Worm (Caenorhabditis elegans) whole organism, L4 larva: Measurements from ENCODE around the gene nspe-5.
A peak's percentile ranks its signal among the peaks of the same experiment; 100 is the strongest.

Source experiments
- F10B5.3 ChIP-seq: sonication (generic microtip); optimal IDR thresholded peaks from 2 replicates; lab custom pipeline; 2016; ENCODE audit warnings: mild to moderate bottlenecking, missing genetic modification characterization, missing compliant biosample characterization
- F44E2.7 ChIP-seq: fragments of 200-800 bp; sonication (Bioruptor generic); IDR thresholded peaks from 2 replicates; pipeline ENCODE4 v2.1.2; 2022; ENCODE audit warnings: missing genetic modification characterization, missing compliant biosample characterization
- T20F7.1 ChIP-seq: fragments of 200-800 bp; sonication (Bioruptor generic); optimal IDR thresholded peaks from 2 replicates; lab custom pipeline; 2018; ENCODE audit warnings: mild to moderate bottlenecking, missing genetic modification characterization, missing compliant biosample characterization
- Y105C5A.15 ChIP-seq: fragments of 200-800 bp; sonication (Bioruptor generic); IDR thresholded peaks from 2 replicates; pipeline ENCODE4 v1.3.6; 2022; ENCODE audit warnings: missing genetic modification characterization, missing compliant biosample characterization
- Y48G9A.11 ChIP-seq: fragments of 200-800 bp; sonication (Bioruptor generic); IDR thresholded peaks from 2 replicates; pipeline ENCODE4 v1.3.6; 2022; ENCODE audit warnings: missing genetic modification reagents, missing genetic modification characterization, missing compliant biosample characterization
- Y5F2A.4 ChIP-seq: fragments of 200-800 bp; sonication (Bioruptor generic); optimal IDR thresholded peaks from 2 replicates; lab custom pipeline; 2018; ENCODE audit warnings: mild to moderate bottlenecking, missing genetic modification characterization, missing compliant biosample characterization
- ZK337.2 ChIP-seq: fragments of 200-800 bp; sonication (Bioruptor generic); IDR thresholded peaks from 2 replicates; pipeline ENCODE4 v1.3.6; 2022; ENCODE audit warnings: missing genetic modification reagents, missing genetic modification characterization, missing compliant biosample characterization
- ZK546.5 ChIP-seq, 2 experiments: sonication (generic microtip); optimal IDR thresholded peaks; 2 replicates each; lab custom pipeline; 2017; ENCODE audit warnings: missing biosample characterization in 2 of 2, missing genetic modification characterization in 2 of 2
- ceh-20 ChIP-seq: fragments of 200-800 bp; sonication (Bioruptor generic); IDR thresholded peaks from 2 replicates; pipeline ENCODE4 v1.3.6; 2022; ENCODE audit warnings: missing genetic modification reagents, missing genetic modification characterization, missing compliant biosample characterization
- ceh-62 ChIP-seq: sonication (generic microtip); optimal IDR thresholded peaks from 2 replicates; lab custom pipeline; 2017; ENCODE audit warnings: missing biosample characterization, missing genetic modification characterization
- cey-2 ChIP-seq: sonication (generic microtip); optimal IDR thresholded peaks from 3 replicates; lab custom pipeline; 2017; ENCODE audit warnings: missing genetic modification characterization, mild to moderate bottlenecking, missing compliant biosample characterization, antibody characterized with exemption, borderline replicate concordance; ENCODE audit not compliant: insufficient read depth
- daf-8 ChIP-seq: fragments of 200-800 bp; sonication (Bioruptor generic); IDR thresholded peaks from 2 replicates; pipeline ENCODE4 v1.3.6; 2022; ENCODE audit warnings: missing genetic modification characterization, missing compliant biosample characterization
- dmd-6 ChIP-seq: fragments of 200-800 bp; sonication (Bioruptor generic); IDR thresholded peaks from 2 replicates; pipeline ENCODE4 v1.3.6; 2022; ENCODE audit warnings: missing genetic modification reagents, missing genetic modification characterization, missing compliant biosample characterization
- duxl-1 ChIP-seq: sonication (generic microtip); optimal IDR thresholded peaks from 2 replicates; lab custom pipeline; 2016; ENCODE audit warnings: mild to moderate bottlenecking, missing genetic modification characterization, moderate library complexity, missing compliant biosample characterization; ENCODE audit not compliant: poor library complexity
- egl-27 ChIP-seq: sonication (generic microtip); optimal IDR thresholded peaks from 3 replicates; lab custom pipeline; 2017; ENCODE audit warnings: missing biosample characterization, missing genetic modification reagents, missing genetic modification characterization
- hif-1 ChIP-seq, 2 experiments: sonication (generic microtip); optimal IDR thresholded peaks; 2 replicates each; lab custom pipeline; 2016 to 2017; ENCODE audit warnings: missing compliant biosample characterization in 2 of 2, missing genetic modification characterization in 2 of 2, missing genetic modification reagents in 2 of 2, missing genotype in 2 of 2, mild to moderate bottlenecking in 1 of 2
- hlh-11 ChIP-seq: fragments of 200-800 bp; sonication (Bioruptor generic); optimal IDR thresholded peaks from 2 replicates; lab custom pipeline; 2018; ENCODE audit warnings: mild to moderate bottlenecking, missing genetic modification characterization, missing compliant biosample characterization
- hlh-30 ChIP-seq: sonication (generic microtip); optimal IDR thresholded peaks from 2 replicates; lab custom pipeline; 2017; ENCODE audit warnings: antibody characterized with exemption, mild to moderate bottlenecking, missing genetic modification characterization, missing compliant biosample characterization; ENCODE audit not compliant: insufficient read depth
- jun-1 ChIP-seq: fragments of 150-350 bp; optimal IDR thresholded peaks from 2 replicates; lab custom pipeline; 2014; ENCODE audit warnings: missing biosample characterization, missing genetic modification reagents, missing genetic modification characterization
- lin-1 ChIP-seq: fragments of 200-800 bp; sonication (Bioruptor generic); IDR thresholded peaks from 2 replicates; pipeline ENCODE4 v1.3.6; 2022; ENCODE audit warnings: missing genetic modification reagents, missing genetic modification characterization, missing compliant biosample characterization
- lin-13 ChIP-seq: fragments of 150-350 bp; optimal IDR thresholded peaks from 2 replicates; lab custom pipeline; 2014; ENCODE audit warnings: missing biosample characterization, missing genetic modification reagents, missing genetic modification characterization
- lin-39 ChIP-seq: fragments of 150-350 bp; optimal IDR thresholded peaks from 2 replicates; lab custom pipeline; 2014; ENCODE audit warnings: missing biosample characterization, missing genetic modification reagents, missing genetic modification characterization
- lir-3 ChIP-seq: sonication (generic microtip); optimal IDR thresholded peaks from 2 replicates; lab custom pipeline; 2016; ENCODE audit warnings: mild to moderate bottlenecking, missing genetic modification characterization, missing compliant biosample characterization
- madf-9 ChIP-seq: fragments of 200-800 bp; sonication (Bioruptor generic); conservative IDR thresholded peaks from 2 replicates; pipeline ENCODE4 v1.3.6; 2022; ENCODE audit warnings: missing genetic modification reagents, missing genetic modification characterization, missing compliant biosample characterization
- mdl-1 ChIP-seq, 2 experiments: fragments of 150-350 bp in 1 of 2; sonication (generic microtip) in 1 of 2; optimal IDR thresholded peaks; 2 replicates each; lab custom pipeline; 2014 to 2017; ENCODE audit warnings: missing biosample characterization in 2 of 2, missing genetic modification characterization in 2 of 2
- nhr-102 ChIP-seq: sonication (generic microtip); optimal IDR thresholded peaks from 2 replicates; lab custom pipeline; 2016; ENCODE audit warnings: mild to moderate bottlenecking, missing genetic modification characterization, moderate library complexity, missing compliant biosample characterization
- nhr-25 ChIP-seq: sonication (generic microtip); optimal IDR thresholded peaks from 2 replicates; lab custom pipeline; 2017; ENCODE audit warnings: missing genetic modification characterization, mild to moderate bottlenecking, missing compliant biosample characterization, antibody characterized with exemption, moderate library complexity, borderline replicate concordance; ENCODE audit not compliant: insufficient read depth
- nhr-28 ChIP-seq: fragments of 150-350 bp; optimal IDR thresholded peaks from 2 replicates; lab custom pipeline; 2014; ENCODE audit warnings: missing biosample characterization, missing genetic modification characterization
- nhr-42 ChIP-seq: fragments of 200-800 bp; sonication (Bioruptor generic); IDR thresholded peaks from 2 replicates; pipeline ENCODE4 v1.3.6; 2022; ENCODE audit warnings: missing genetic modification characterization, missing compliant biosample characterization
- nhr-6 ChIP-seq: fragments of 150-350 bp; optimal IDR thresholded peaks from 2 replicates; lab custom pipeline; 2014; ENCODE audit warnings: missing biosample characterization, missing genetic modification characterization
- nhr-77 ChIP-seq: fragments of 150-350 bp; optimal IDR thresholded peaks from 2 replicates; lab custom pipeline; 2014; ENCODE audit warnings: missing biosample characterization, missing genetic modification characterization
- php-3 ChIP-seq: fragments of 200-800 bp; sonication (Bioruptor generic); IDR thresholded peaks from 2 replicates; pipeline ENCODE4 v1.3.6; 2022; ENCODE audit warnings: missing genetic modification reagents, missing genetic modification characterization, missing compliant biosample characterization
- sdz-12 ChIP-seq: fragments of 200-800 bp; sonication (Bioruptor generic); optimal IDR thresholded peaks from 2 replicates; lab custom pipeline; 2018; ENCODE audit warnings: mild to moderate bottlenecking, missing genetic modification characterization, missing compliant biosample characterization
- snpc-1.2 ChIP-seq: fragments of 200-800 bp; sonication (Bioruptor generic); IDR thresholded peaks from 2 replicates; pipeline ENCODE4 v1.3.6; 2022; ENCODE audit warnings: missing genetic modification reagents, missing genetic modification characterization, missing compliant biosample characterization
- spr-3 ChIP-seq: fragments of 200-800 bp; sonication (Bioruptor generic); optimal IDR thresholded peaks from 2 replicates; lab custom pipeline; 2018; ENCODE audit warnings: mild to moderate bottlenecking, missing genetic modification characterization, missing compliant biosample characterization
- unc-39 ChIP-seq: sonication (generic microtip); optimal IDR thresholded peaks from 2 replicates; lab custom pipeline; 2017; ENCODE audit warnings: missing biosample characterization, missing genetic modification characterization
- unc-62 ChIP-seq, 3 experiments: fragments of 150-350 bp in 1 of 3; sonication (generic microtip); optimal IDR thresholded peaks in 2 of 3; peaks in 1 of 3; 1 replicate in 1 of 3; 2 replicates in 2 of 3; lab custom pipeline; 2014 to 2017; ENCODE audit warnings: missing biosample characterization in 3 of 3, missing genetic modification characterization in 3 of 3, missing genetic modification reagents in 3 of 3, missing genotype in 1 of 3
- zfp-2 ChIP-seq: sonication (generic microtip); optimal IDR thresholded peaks from 2 replicates; lab custom pipeline; 2016; ENCODE audit warnings: mild to moderate bottlenecking, missing genetic modification characterization, missing compliant biosample characterization
- zip-11 ChIP-seq: fragments of 200-800 bp; sonication (Bioruptor generic); IDR thresholded peaks from 2 replicates; pipeline ENCODE4 v1.3.6; 2022; ENCODE audit warnings: missing genetic modification characterization, missing compliant biosample characterization
- zip-2 ChIP-seq: fragments of 150-350 bp; optimal IDR thresholded peaks from 2 replicates; lab custom pipeline; 2014; ENCODE audit warnings: missing biosample characterization, missing genetic modification characterization

nspe-5 gene

DNA sequence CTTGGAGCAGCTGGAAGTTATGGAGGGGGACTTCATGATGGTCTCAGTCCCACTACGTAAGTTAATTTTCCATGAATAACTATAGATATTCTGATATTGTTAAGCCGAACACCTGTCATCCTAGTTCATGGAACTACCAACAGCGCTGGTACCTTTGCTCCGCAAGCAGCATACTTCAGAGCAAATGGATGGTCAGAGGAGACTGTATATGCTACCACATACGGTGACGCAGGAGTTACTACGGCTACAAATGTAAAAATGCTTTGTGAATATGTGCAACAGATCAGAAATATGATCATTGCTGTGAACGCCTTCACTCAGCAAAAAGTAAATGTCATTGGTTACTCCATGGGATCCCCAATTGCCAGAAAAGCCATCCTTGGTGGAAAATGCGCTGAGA, 22.6 kb upstream of the nspe-5 start:
- TF ChIP-seq duxl-1 (no peak), unc-62 (GFP tag; optimal IDR thresholded peaks at IDR 0.05 in 1 of 2; lab: Kevin White, UChicago) (peak in 1 of 2 experiments; percentile 96), unc-62 (tag; optimal IDR thresholded peaks at IDR 0.05; lab: Kevin White, UChicago) (no peak), Y105C5A.15 (GFP tag; lab: Robert Waterston, UW) (0 out of 2 replicates have a peak, but pooled peaks have one; percentile 19)

DNA sequence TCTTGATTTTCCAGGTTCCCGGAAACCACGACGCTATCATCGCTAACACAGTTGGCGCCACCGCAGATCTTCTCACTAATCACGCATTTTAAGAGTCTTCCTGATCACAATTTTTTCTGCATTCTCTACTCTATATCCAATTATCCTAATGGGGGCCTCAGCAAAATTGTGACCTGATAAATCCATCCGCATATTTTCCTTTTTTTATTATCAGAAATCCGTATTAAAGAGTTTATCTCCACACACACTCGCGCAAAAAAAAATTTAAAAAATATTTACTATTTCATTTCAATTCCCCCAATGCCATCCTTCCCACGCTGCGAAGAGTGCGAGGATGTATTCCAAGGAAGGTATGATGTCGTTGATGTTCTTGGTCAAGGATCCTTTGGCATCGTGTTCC, 21.8 kb upstream of the nspe-5 start, which contains the start of gene Y38E10A.8:
Gene Y38E10A.8, plus strand, starts transcription at position 301 of the 400 bp plus-strand sequence.
- TF ChIP-seq cey-2 (tag; lab: Kevin White, UChicago): no peak
- TF ChIP-seq unc-62 (GFP tag; optimal IDR thresholded peaks at IDR 0.05 in 1 of 2; lab: Kevin White, UChicago): peak in 1 of 2 experiments; percentile 27
- TF ChIP-seq unc-62 (tag; optimal IDR thresholded peaks at IDR 0.05; lab: Kevin White, UChicago): no peak

DNA sequence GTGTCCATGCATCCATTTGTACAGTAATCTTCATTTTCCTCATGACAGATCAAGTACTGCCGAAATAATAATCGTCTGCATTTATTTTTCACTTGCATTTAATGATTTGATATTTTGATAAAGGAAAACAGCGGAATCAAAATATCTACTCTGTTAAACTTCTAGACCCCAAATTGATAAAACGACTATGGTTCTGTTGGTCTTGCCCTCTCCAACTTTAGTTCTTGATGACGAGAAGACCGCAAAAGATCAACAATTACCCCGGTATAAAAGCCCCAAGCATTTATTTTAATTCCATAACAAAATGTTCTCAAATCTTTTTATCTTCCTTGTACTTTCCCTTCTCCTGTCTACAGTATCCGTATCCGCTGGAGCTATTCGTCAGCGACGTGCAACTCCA, 20.0 kb upstream of the nspe-5 start, which contains the start of gene Y38E10A.9:
Gene Y38E10A.9, plus strand, starts transcription at position 301 of the 400 bp plus-strand sequence.
- TF ChIP-seq lin-1 (GFP tag; lab: Robert Waterston, UW): no peak
- no peak for TF ChIP-seq Y5F2A.4 (GFP tag; lab: Kevin White, UChicago)
- no peak for TF ChIP-seq ceh-62 (tag; lab: Kevin White, UChicago)

DNA sequence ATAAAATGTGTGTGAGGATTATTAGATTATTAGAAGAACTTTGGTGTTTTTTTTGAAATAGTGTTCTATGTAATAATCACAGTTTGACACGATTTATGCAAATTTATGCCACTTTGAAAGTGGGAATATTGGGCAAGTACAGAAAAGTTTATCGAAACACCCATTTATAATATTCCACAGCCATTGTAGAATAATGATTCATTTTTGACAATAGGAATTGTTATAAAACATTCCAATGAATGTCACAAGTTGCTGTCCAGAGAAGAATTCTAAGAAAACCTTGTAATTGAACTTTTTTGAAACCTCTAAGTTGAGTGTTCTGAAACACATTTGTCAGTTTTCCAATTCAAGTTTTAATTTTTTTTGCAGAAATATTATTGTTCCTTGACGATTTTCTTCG, 16.4 kb upstream of the nspe-5 start, which contains the start of gene nspe-4:
Gene nspe-4, plus strand, starts transcription at position 301 of the 400 bp plus-strand sequence.
- no peak for TF ChIP-seq zip-11 (GFP tag; lab: Robert Waterston, UW)
- TF ChIP-seq unc-39 (tag; lab: Kevin White, UChicago): no peak
- TF ChIP-seq zfp-2 (tag; lab: Kevin White, UChicago): no peak
- TF ChIP-seq nhr-25 (tag; lab: Kevin White, UChicago): no peak
- TF ChIP-seq spr-3 (GFP tag; lab: Kevin White, UChicago): no peak
- no peak for TF ChIP-seq F44E2.7 (GFP tag; lab: Robert Waterston, UW)
- no peak for TF ChIP-seq Y48G9A.11 (GFP tag; lab: Robert Waterston, UW)

DNA sequence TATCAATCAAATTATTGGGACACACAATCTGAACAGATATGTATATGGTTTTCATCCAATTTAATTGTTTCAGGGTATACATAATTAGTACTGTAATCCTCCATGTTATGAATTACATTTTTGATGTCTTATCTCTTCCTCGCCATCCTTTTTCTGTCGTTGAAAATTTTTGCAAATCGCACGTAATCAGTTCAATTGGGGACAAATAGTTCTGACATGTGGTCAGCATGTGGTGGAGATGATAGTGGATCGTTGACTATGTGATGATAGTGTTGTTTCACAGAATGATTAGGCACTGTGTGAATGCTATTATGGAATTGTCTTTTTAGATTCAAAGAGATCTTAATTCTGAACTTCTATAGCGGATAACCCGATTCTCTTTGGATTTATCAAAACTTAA, 13.3 kb upstream of the nspe-5 start:
- no peak for TF ChIP-seq nhr-77 (tag; lab: Kevin White, UChicago)
- TF ChIP-seq egl-27 (tag; lab: Kevin White, UChicago): no peak
- TF ChIP-seq php-3 (GFP tag; lab: Robert Waterston, UW): no peak
- no peak for TF ChIP-seq ZK337.2 (GFP tag; lab: Robert Waterston, UW)
- TF ChIP-seq jun-1 (tag; lab: Kevin White, UChicago): no peak
- peak in 1 of 2 experiments; percentile 5 for TF ChIP-seq mdl-1 (tag; optimal IDR thresholded peaks at IDR 0.05; lab: Kevin White, UChicago)
- TF ChIP-seq madf-9 (GFP tag; lab: Robert Waterston, UW): no peak
- peak in 1 of 2 experiments; percentile 93 for TF ChIP-seq unc-62 (GFP tag; optimal IDR thresholded peaks at IDR 0.05 in 1 of 2; lab: Kevin White, UChicago)
- no peak for TF ChIP-seq unc-62 (tag; optimal IDR thresholded peaks at IDR 0.05; lab: Kevin White, UChicago)
- TF ChIP-seq snpc-1.2 (GFP tag; lab: Robert Waterston, UW): no peak
- no peak for TF ChIP-seq sdz-12 (GFP tag; lab: Kevin White, UChicago)
- no peak for TF ChIP-seq lin-39 (tag; lab: Kevin White, UChicago)
- no peak for TF ChIP-seq zfp-2 (tag; lab: Kevin White, UChicago)
- TF ChIP-seq hlh-11 (tag; lab: Kevin White, UChicago): peak; percentile 16
- TF ChIP-seq F10B5.3 (tag; lab: Kevin White, UChicago): no peak
- no peak for TF ChIP-seq lir-3 (tag; lab: Kevin White, UChicago)
- no peak for TF ChIP-seq nhr-42 (GFP tag; lab: Robert Waterston, UW)
- TF ChIP-seq lin-13: no peak
- peak; percentile 93 for TF ChIP-seq dmd-6
- TF ChIP-seq nhr-28 (tag; lab: Kevin White, UChicago): peak; percentile 60
- TF ChIP-seq ceh-20 (GFP tag; lab: Robert Waterston, UW): no peak
- TF ChIP-seq T20F7.1: no peak
- no peak for TF ChIP-seq F44E2.7 (GFP tag; lab: Robert Waterston, UW)
- peak; percentile 28 for TF ChIP-seq hlh-30 (tag; lab: Kevin White, UChicago)
- no peak for TF ChIP-seq ZK546.5 (tag; optimal IDR thresholded peaks at IDR 0.05; lab: Kevin White, UChicago)
- no peak for TF ChIP-seq zip-2 (tag; lab: Kevin White, UChicago)
- TF ChIP-seq duxl-1: no peak
- no peak for TF ChIP-seq nhr-102 (tag; lab: Kevin White, UChicago)
- no peak for TF ChIP-seq daf-8
- TF ChIP-seq nhr-6 (tag; lab: Kevin White, UChicago): no peak
- peak; percentile 93 to 96 for TF ChIP-seq hif-1 (tag; optimal IDR thresholded peaks at IDR 0.05; lab: Kevin White, UChicago)
